Fruit fly (Drosophila melanogaster): ENCODE results near the gene CG14384.

Gene CG14384

dm6 chr3R:12982982-12983633, 15.6 kb upstream of the CG14384 start (continued):
- TF ChIP-seq CG13775 (GFP tag; optimal IDR thresholded peaks at IDR 0.05) (no peak), CG8281 (tag; optimal IDR thresholded peaks at IDR 0.05) (no peak), Antp (GFP tag; optimal IDR thresholded peaks at IDR 0.05) (no peak), exex (tag; optimal IDR thresholded peaks at IDR 0.05) (peak; percentile 37), pan (optimal IDR thresholded peaks at IDR 0.05) (no peak), pan (GFP tag; optimal IDR thresholded peaks at IDR 0.05 in 1 of 2, IDR thresholded peaks at IDR 0.05 in 1 of 2) (no peak), croc (GFP tag; conservative IDR thresholded peaks at IDR 0.05) (no peak), TFAM (GFP tag; optimal IDR thresholded peaks at IDR 0.05) (no peak), prd (optimal IDR thresholded peaks at IDR 0.05) (no peak), prd (GFP tag; IDR thresholded peaks at IDR 0.05) (no peak), CG16815 (GFP tag; optimal IDR thresholded peaks at IDR 0.05) (no peak), CG2875 (GFP tag; optimal IDR thresholded peaks at IDR 0.05) (no peak), HmgD (GFP tag; optimal IDR thresholded peaks at IDR 0.05) (no peak), bbx (GFP tag; IDR thresholded peaks at IDR 0.05; ENCODE audit: partially characterized antibody) (peak; percentile 42; the same call in 1 of the 2 replicates), gem (tag; optimal IDR thresholded peaks at IDR 0.05) (peak; percentile 30), CG12659 (GFP tag; optimal IDR thresholded peaks at IDR 0.05) (no peak), jigr1 (GFP tag; IDR thresholded peaks at IDR 0.05) (no peak), salm (tag; optimal IDR thresholded peaks at IDR 0.05) (no peak), Lhr (GFP tag; optimal IDR thresholded peaks at IDR 0.05) (no peak), crc (GFP tag; optimal IDR thresholded peaks at IDR 0.05) (no peak), NC2α (GFP tag; optimal IDR thresholded peaks at IDR 0.05) (no peak), lilli (GFP tag; optimal IDR thresholded peaks at IDR 0.05) (peak; percentile 10), tup (GFP tag; optimal IDR thresholded peaks at IDR 0.05) (no peak), twi (tag; optimal IDR thresholded peaks at IDR 0.05) (no peak), Sox100B (GFP tag; optimal IDR thresholded peaks at IDR 0.05) (no peak), Doc2 (GFP tag; IDR thresholded peaks at IDR 0.05) (no peak), CG6654 (GFP tag; optimal IDR thresholded peaks at IDR 0.05) (no peak), bsh (GFP tag; optimal IDR thresholded peaks at IDR 0.05) (no peak), chm (GFP tag; IDR thresholded peaks at IDR 0.05) (no peak), en (GFP tag; optimal IDR thresholded peaks at IDR 0.05) (no peak), trem (tag; optimal IDR thresholded peaks at IDR 0.05) (no peak), CG14965 (GFP tag; optimal IDR thresholded peaks at IDR 0.05; ENCODE audit: borderline replicate concordance) (no peak), B-H1 (GFP tag; IDR thresholded peaks at IDR 0.05) (no peak), CG16863 (GFP tag; optimal IDR thresholded peaks at IDR 0.05) (no peak), yki (optimal IDR thresholded peaks at IDR 0.05) (no peak), lov (optimal IDR thresholded peaks at IDR 0.05) (no peak), lov (GFP tag; IDR thresholded peaks at IDR 0.05) (no peak), fru (optimal IDR thresholded peaks at IDR 0.05) (no peak), Trl (optimal IDR thresholded peaks at IDR 0.05) (no peak), Trl (GFP tag; optimal IDR thresholded peaks at IDR 0.05) (no peak), otp (GFP tag; IDR thresholded peaks at IDR 0.05) (0 out of 3 replicates have a peak, but pooled peaks have one; percentile 16), CG1792 (GFP tag; optimal IDR thresholded peaks at IDR 0.05) (no peak), CG13894 (tag; optimal IDR thresholded peaks at IDR 0.05) (no peak), pho (GFP tag; optimal IDR thresholded peaks at IDR 0.05) (no peak), cas (GFP tag; IDR thresholded peaks at IDR 0.05) (no peak), luna (GFP tag; optimal IDR thresholded peaks at IDR 0.05) (no peak), Hmr (GFP tag; optimal IDR thresholded peaks at IDR 0.05) (no peak), row (GFP tag; IDR thresholded peaks at IDR 0.05) (peak; percentile 55; the same call in 2 of the 3 replicates), kni (GFP tag; optimal IDR thresholded peaks at IDR 0.05) (peak; percentile 4), pros (GFP tag; optimal IDR thresholded peaks at IDR 0.05) (no peak), hth (optimal IDR thresholded peaks at IDR 0.05) (no peak), D19A (tag; optimal IDR thresholded peaks at IDR 0.05) (no peak), Meics (GFP tag; optimal IDR thresholded peaks at IDR 0.05) (no peak)

Data from whole organism, embryonic.